Fruit fly (Drosophila melanogaster) whole organism, adult: ENCODE data around the gene Met75Cb.

Experiments
- CG11617 ChIP-seq: fragments of 200-800 bp; sonication (Bioruptor generic); optimal IDR thresholded peaks from 2 replicates; lab custom pipeline; 2017; ENCODE audit warnings: mild to moderate bottlenecking, missing biosample characterization, missing genetic modification reagents, missing genetic modification characterization
- CG12768 ChIP-seq: fragments of 200-800 bp; sonication (Bioruptor generic); optimal IDR thresholded peaks from 2 replicates; lab custom pipeline; 2017; ENCODE audit warnings: missing biosample characterization, missing genetic modification characterization, mild to moderate bottlenecking, moderate library complexity, missing genetic modification reagents
- CG1620 ChIP-seq: fragments of 200-800 bp; sonication (Bioruptor generic); optimal IDR thresholded peaks from 2 replicates; lab custom pipeline; 2016; ENCODE audit warnings: missing biosample characterization, missing genetic modification characterization
- CG33017 ChIP-seq: fragments of 200-800 bp; sonication (Bioruptor generic); optimal IDR thresholded peaks from 2 replicates; lab custom pipeline; 2018; ENCODE audit warnings: missing biosample characterization, mild to moderate bottlenecking, missing genetic modification characterization, moderate library complexity
- Hr96 ChIP-seq: fragments of 200-800 bp; sonication (Bioruptor generic); optimal IDR thresholded peaks from 2 replicates; lab custom pipeline; 2016; ENCODE audit warnings: missing biosample characterization, missing genetic modification characterization
- ovo ChIP-seq: fragments of 200-800 bp; sonication (Bioruptor generic); optimal IDR thresholded peaks from 2 replicates; lab custom pipeline; 2016; ENCODE audit warnings: missing biosample characterization, missing genetic modification characterization
- toe ChIP-seq: fragments of 200-800 bp; sonication (Bioruptor generic); optimal IDR thresholded peaks from 2 replicates; lab custom pipeline; 2016; ENCODE audit warnings: missing biosample characterization, missing genetic modification characterization

dm6 chr3L:18460987-18461403 lies 8.4 kb downstream of the Met75Cb start, which contains the start of gene CG32196:
- TF ChIP-seq toe (GFP tag; lab: Kevin White, UChicago): no peak
- no peak for TF ChIP-seq ovo (GFP tag; lab: Kevin White, UChicago)
- TF ChIP-seq CG1620: no peak
- TF ChIP-seq CG33017 (tag; lab: Kevin White, UChicago): peak; percentile 73
- peak; percentile 45 for TF ChIP-seq CG11617 (GFP tag; lab: Kevin White, UChicago)
- no peak for TF ChIP-seq Hr96
- peak; percentile 41 for TF ChIP-seq CG12768
